Worm (Caenorhabditis elegans) whole organism, early embryonic: ENCODE measurements around the gene T05B4.13.

Experiments used
- B0310.2 ChIP-seq: sonication (generic microtip); optimal IDR thresholded peaks from 2 replicates; lab custom pipeline; 2016; ENCODE audit warnings: mild to moderate bottlenecking, missing genetic modification characterization, missing compliant biosample characterization
- F13C5.2 ChIP-seq: sonication (generic microtip); optimal IDR thresholded peaks from 2 replicates; lab custom pipeline; 2017; ENCODE audit warnings: mild to moderate bottlenecking, missing genetic modification characterization, inconsistent platforms, missing compliant biosample characterization
- aly-1 ChIP-seq: sonication (generic microtip); optimal IDR thresholded peaks from 2 replicates; lab custom pipeline; 2016; ENCODE audit warnings: missing genetic modification characterization, missing compliant biosample characterization
- ama-1 ChIP-seq: fragments of 150-350 bp; optimal IDR thresholded peaks from 2 replicates; lab custom pipeline; 2014
- ceh-13 ChIP-seq: fragments of 200-800 bp; sonication (Bioruptor generic); optimal IDR thresholded peaks from 2 replicates; lab custom pipeline; 2018; ENCODE audit warnings: mild to moderate bottlenecking, missing genetic modification characterization, missing compliant biosample characterization
- ceh-36 ChIP-seq: sonication (generic microtip); optimal IDR thresholded peaks from 2 replicates; lab custom pipeline; 2016; ENCODE audit warnings: missing genetic modification characterization, inconsistent platforms, missing compliant biosample characterization
- ets-7 ChIP-seq: sonication (generic microtip); optimal IDR thresholded peaks from 2 replicates; lab custom pipeline; 2016; ENCODE audit warnings: missing genotype, missing genetic modification characterization, missing compliant biosample characterization
- flt-1 ChIP-seq: fragments of 200-800 bp; sonication (Bioruptor generic); IDR thresholded peaks from 2 replicates; pipeline ENCODE4 v1.3.6; 2022; ENCODE audit warnings: missing genetic modification characterization, missing compliant biosample characterization
- hmbx-1 ChIP-seq: sonication (generic microtip); optimal IDR thresholded peaks from 2 replicates; lab custom pipeline; 2016; ENCODE audit warnings: mild to moderate bottlenecking, missing genetic modification characterization, missing compliant biosample characterization
- hmg-4 ChIP-seq: fragments of 200-800 bp; sonication (Bioruptor generic); optimal IDR thresholded peaks from 2 replicates; lab custom pipeline; 2018; ENCODE audit warnings: mild to moderate bottlenecking, missing genetic modification characterization, missing compliant biosample characterization
- hnd-1 ChIP-seq: sonication (generic microtip); optimal IDR thresholded peaks from 2 replicates; lab custom pipeline; 2016; ENCODE audit warnings: missing genetic modification characterization, missing compliant biosample characterization
- pes-1 ChIP-seq: fragments of 200-800 bp; sonication (Bioruptor generic); IDR thresholded peaks from 2 replicates; pipeline ENCODE4 v1.3.6; 2022; ENCODE audit warnings: missing genetic modification reagents, missing genetic modification characterization, missing compliant biosample characterization
- scrt-1 ChIP-seq: fragments of 200-800 bp; sonication (Bioruptor generic); IDR thresholded peaks from 2 replicates; pipeline ENCODE4 v1.3.6; 2022; ENCODE audit warnings: missing genetic modification characterization, missing compliant biosample characterization
- sea-1 ChIP-seq: fragments of 200-800 bp; sonication (Bioruptor generic); conservative IDR thresholded peaks from 2 replicates; pipeline ENCODE4 v1.3.6; 2022; ENCODE audit warnings: missing genetic modification characterization, missing compliant biosample characterization
- tbx-11 ChIP-seq: fragments of 200-800 bp; sonication (Bioruptor generic); IDR thresholded peaks from 2 replicates; pipeline ENCODE4 v1.3.6; 2022; ENCODE audit warnings: missing genetic modification characterization, missing compliant biosample characterization
- tbx-37 ChIP-seq: fragments of 200-800 bp; sonication (Bioruptor generic); conservative IDR thresholded peaks from 2 replicates; pipeline ENCODE4 v1.3.6; 2022; ENCODE audit warnings: missing genetic modification reagents, missing genetic modification characterization, missing compliant biosample characterization
- tra-4 ChIP-seq: sonication (generic microtip); optimal IDR thresholded peaks from 2 replicates; lab custom pipeline; 2017; ENCODE audit warnings: missing genetic modification characterization, missing compliant biosample characterization

The T05B4.13 gene

DNA sequence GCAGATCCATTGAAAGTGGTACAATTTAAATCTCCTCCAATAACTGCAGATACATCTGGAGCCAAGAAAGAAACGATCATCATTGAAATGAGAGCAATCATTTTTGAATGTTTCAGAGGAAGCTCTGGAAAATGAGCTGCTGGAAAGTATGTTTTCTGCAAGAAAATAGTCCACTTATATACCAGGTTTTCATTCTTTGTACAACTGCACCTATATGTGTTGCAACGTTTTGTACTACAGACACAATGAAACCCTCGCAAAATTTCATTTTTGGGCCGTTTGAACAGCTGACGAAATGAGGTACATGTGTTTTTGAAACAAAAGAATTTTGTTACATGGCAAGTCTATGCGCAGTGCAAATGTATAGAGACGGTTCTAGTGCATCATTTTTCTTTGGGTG, 9.0 kb downstream of the T05B4.13 start, which contains the start of gene T05B4.9:
Gene T05B4.9 (minus strand): TSS at position 101 of the 400 bp plus-strand sequence.
- TF ChIP-seq tbx-11 (GFP tag; lab: Robert Waterston, UW) (no peak), ceh-13 (no peak), aly-1 (tag; lab: Kevin White, UChicago) (no peak), sea-1 (no peak), pes-1 (GFP tag; lab: Robert Waterston, UW) (no peak), ama-1 (lab: Kevin White, UChicago) (no peak), hmg-4 (GFP tag; lab: Kevin White, UChicago) (no peak), hmbx-1 (no peak), ets-7 (tag; lab: Kevin White, UChicago) (no peak), flt-1 (no peak), tra-4 (no peak)

DNA sequence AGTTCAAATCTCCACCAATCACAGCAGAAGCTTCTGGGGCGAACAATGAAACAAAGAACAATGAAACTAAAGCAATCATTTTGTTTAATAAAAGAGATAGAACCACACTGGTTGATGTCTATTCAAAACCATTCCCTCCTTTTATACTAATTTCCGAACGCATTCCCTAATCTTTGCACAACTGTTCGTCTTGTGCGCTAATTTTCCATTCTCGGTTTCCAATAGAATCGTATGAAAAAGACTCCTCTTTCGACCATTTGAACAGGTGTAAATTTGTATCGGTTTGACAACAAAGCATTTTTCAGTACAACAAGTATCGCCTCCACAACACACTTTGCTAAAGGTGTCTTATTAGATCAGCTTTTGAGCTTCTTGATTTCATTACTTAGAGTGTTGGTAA, 11.3 kb downstream of the T05B4.13 start, which contains the start of gene T05B4.8:
Gene T05B4.8 (minus strand): TSS at position 101 of the 400 bp plus-strand sequence.
- no peak for TF ChIP-seq tbx-37 (GFP tag; lab: Robert Waterston, UW)
- TF ChIP-seq ets-7 (tag; lab: Kevin White, UChicago), result no peak
- no peak for TF ChIP-seq ceh-36 (tag; lab: Kevin White, UChicago)
- no peak for TF ChIP-seq F13C5.2 (tag; lab: Kevin White, UChicago)
- TF ChIP-seq pes-1 (GFP tag; lab: Robert Waterston, UW), result no peak
- TF ChIP-seq ceh-13, result no peak
- TF ChIP-seq scrt-1 (GFP tag; lab: Robert Waterston, UW), result no peak
- TF ChIP-seq flt-1, result no peak
- no peak for TF ChIP-seq hmg-4 (GFP tag; lab: Kevin White, UChicago)
- no peak for TF ChIP-seq tra-4
- no peak for TF ChIP-seq aly-1 (tag; lab: Kevin White, UChicago)
- TF ChIP-seq sea-1, result no peak
- no peak for TF ChIP-seq B0310.2
- TF ChIP-seq tbx-11 (GFP tag; lab: Robert Waterston, UW), result no peak

ce11 chrV:4114627-4115026, 12.7 kb downstream of the T05B4.13 start, which contains the start of gene srw-133:
Gene srw-133 (minus strand): TSS chrV:4114727.
- no peak for TF ChIP-seq ama-1 (lab: Kevin White, UChicago)
- TF ChIP-seq aly-1 (tag; lab: Kevin White, UChicago), result no peak
- no peak for TF ChIP-seq F13C5.2 (tag; lab: Kevin White, UChicago)
- TF ChIP-seq B0310.2, result no peak
- no peak for TF ChIP-seq ets-7 (tag; lab: Kevin White, UChicago)
- no peak for TF ChIP-seq pes-1 (GFP tag; lab: Robert Waterston, UW)
- no peak for TF ChIP-seq flt-1
- no peak for TF ChIP-seq hnd-1
- no peak for TF ChIP-seq tbx-37 (GFP tag; lab: Robert Waterston, UW)
- no peak for TF ChIP-seq ceh-36 (tag; lab: Kevin White, UChicago)
- TF ChIP-seq hmg-4 (GFP tag; lab: Kevin White, UChicago), result no peak
- no peak for TF ChIP-seq tbx-11 (GFP tag; lab: Robert Waterston, UW)
- no peak for TF ChIP-seq scrt-1 (GFP tag; lab: Robert Waterston, UW)
- TF ChIP-seq sea-1, result no peak
- TF ChIP-seq ceh-13, result no peak
- no peak for TF ChIP-seq tra-4
- no peak for TF ChIP-seq hmbx-1

ce11 chrV:4112516-4112915, 14.8 kb downstream of the T05B4.13 start, which contains the start of gene srw-134:
Gene srw-134 (minus strand): TSS chrV:4112616.
- TF ChIP-seq ama-1 (lab: Kevin White, UChicago) (no peak), tra-4 (no peak), hmg-4 (GFP tag; lab: Kevin White, UChicago) (no peak), scrt-1 (GFP tag; lab: Robert Waterston, UW) (no peak), hmbx-1 (no peak), aly-1 (tag; lab: Kevin White, UChicago) (no peak), B0310.2 (no peak), ets-7 (tag; lab: Kevin White, UChicago) (no peak), tbx-11 (GFP tag; lab: Robert Waterston, UW) (no peak)

DNA sequence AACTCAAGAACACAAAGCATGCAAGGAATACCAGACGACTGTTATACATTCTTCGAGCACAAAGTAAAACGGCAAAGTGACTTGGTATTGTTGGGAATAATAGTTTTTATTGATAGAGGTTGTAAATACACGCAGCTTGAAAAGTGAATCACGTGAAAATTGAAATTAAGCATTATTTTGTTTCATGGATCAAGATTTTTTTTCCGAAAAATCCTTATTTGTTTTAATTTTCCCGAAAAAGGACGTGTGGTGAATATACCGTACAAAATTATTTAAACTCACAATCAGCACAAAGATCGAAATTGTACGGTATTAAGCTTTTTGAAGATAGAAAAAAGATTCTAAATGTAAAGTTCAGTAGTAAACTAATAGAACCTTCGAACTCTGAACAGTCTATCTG, 17.5 kb downstream of the T05B4.13 start, which contains the start of gene clc-18:
Gene clc-18 (minus strand): TSS at position 101 of the 400 bp plus-strand sequence.
- TF ChIP-seq ceh-36 (tag; lab: Kevin White, UChicago) (no peak), hmg-4 (GFP tag; lab: Kevin White, UChicago) (no peak)

ce11 chrV:4106688-4107087, 20.6 kb downstream of the T05B4.13 start:
- no peak for TF ChIP-seq aly-1 (tag; lab: Kevin White, UChicago)
- TF ChIP-seq scrt-1 (GFP tag; lab: Robert Waterston, UW), result no peak
- TF ChIP-seq ama-1 (lab: Kevin White, UChicago), result no peak
- no peak for TF ChIP-seq tra-4
- TF ChIP-seq hnd-1, result no peak
- TF ChIP-seq pes-1 (GFP tag; lab: Robert Waterston, UW), result no peak
- no peak for TF ChIP-seq tbx-37 (GFP tag; lab: Robert Waterston, UW)
- TF ChIP-seq flt-1, result no peak
- TF ChIP-seq ceh-13, result no peak
- TF ChIP-seq hmbx-1, result no peak

ce11 chrV:4104298-4104697, 23.0 kb downstream of the T05B4.13 start, which contains the start of gene srj-39:
Gene srj-39 (plus strand): TSS chrV:4104598.
- TF ChIP-seq ceh-36 (tag; lab: Kevin White, UChicago) (no peak), hmbx-1 (no peak), tbx-37 (GFP tag; lab: Robert Waterston, UW) (no peak), aly-1 (tag; lab: Kevin White, UChicago) (no peak), scrt-1 (GFP tag; lab: Robert Waterston, UW) (no peak), tbx-11 (GFP tag; lab: Robert Waterston, UW) (no peak), ceh-13 (no peak), hnd-1 (no peak), sea-1 (no peak), B0310.2 (no peak), pes-1 (GFP tag; lab: Robert Waterston, UW) (no peak), hmg-4 (GFP tag; lab: Kevin White, UChicago) (no peak), ets-7 (tag; lab: Kevin White, UChicago) (no peak), ama-1 (lab: Kevin White, UChicago) (no peak), flt-1 (no peak), F13C5.2 (tag; lab: Kevin White, UChicago) (no peak)

ce11 chrV:4101567-4101966, 25.8 kb downstream of the T05B4.13 start, which contains the start of gene srj-40:
Gene srj-40 (plus strand): TSS chrV:4101867.
- TF ChIP-seq F13C5.2 (tag; lab: Kevin White, UChicago) (no peak), ceh-13 (no peak), hnd-1 (no peak)
